Fruit fly (Drosophila melanogaster) whole organism, embryonic: ENCODE data around the gene CG16953.
A peak's percentile ranks its signal among the peaks of the same experiment; 100 is the strongest.

Experiments
- BtbVII ChIP-seq: fragments of 200-800 bp; sonication (Bioruptor generic); optimal IDR thresholded peaks from 3 replicates; lab custom pipeline; 2017; ENCODE audit warnings: missing biosample characterization, mild to moderate bottlenecking, missing genetic modification characterization
- CG10565 ChIP-seq: fragments of 200-800 bp; sonication (Bioruptor generic); optimal IDR thresholded peaks from 3 replicates; lab custom pipeline; 2016; ENCODE audit warnings: missing biosample characterization, mild to moderate bottlenecking, missing genetic modification characterization
- CG11456 ChIP-seq: fragments of 200-800 bp; sonication (Bioruptor generic); IDR thresholded peaks from 3 replicates; pipeline ENCODE4 v1.3.6; 2022; ENCODE audit warnings: missing biosample characterization, missing genetic modification characterization
- CG12155 ChIP-seq: fragments of 200-800 bp; sonication (Bioruptor generic); optimal IDR thresholded peaks from 3 replicates; lab custom pipeline; 2016; ENCODE audit warnings: missing biosample characterization, missing genetic modification characterization
- CG12942 ChIP-seq: fragments of 200-800 bp; sonication (Bioruptor generic); optimal IDR thresholded peaks from 3 replicates; lab custom pipeline; 2016; ENCODE audit warnings: missing biosample characterization, missing genetic modification characterization
- CG13424 ChIP-seq: fragments of 200-800 bp; sonication (Bioruptor generic); optimal IDR thresholded peaks from 2 replicates; lab custom pipeline; 2019; ENCODE audit warnings: missing biosample characterization, mild to moderate bottlenecking, missing genetic modification characterization, moderate library complexity
- CG13894 ChIP-seq: fragments of 200-800 bp; sonication (Bioruptor generic); optimal IDR thresholded peaks from 3 replicates; lab custom pipeline; 2018; ENCODE audit warnings: missing biosample characterization, mild to moderate bottlenecking, missing genetic modification characterization, moderate library complexity
- CG14014 ChIP-seq: fragments of 200-800 bp; sonication (Bioruptor generic); IDR thresholded peaks from 2 replicates; pipeline ENCODE4 v1.3.6; 2022; ENCODE audit warnings: missing biosample characterization, missing genetic modification characterization
- CG14667 ChIP-seq: fragments of 200-800 bp; sonication (Bioruptor generic); IDR thresholded peaks from 2 replicates; pipeline ENCODE4 v1.3.6; 2022; ENCODE audit warnings: missing biosample characterization, missing genetic modification characterization
- CG17361 ChIP-seq: fragments of 200-800 bp; sonication (Bioruptor generic); IDR thresholded peaks from 3 replicates; pipeline ENCODE4 v1.3.6; 2022; ENCODE audit warnings: missing biosample characterization, missing genetic modification characterization
- CG17612 ChIP-seq: fragments of 200-800 bp; sonication (Bioruptor generic); IDR thresholded peaks from 2 replicates; pipeline ENCODE4 v1.3.6; 2022; ENCODE audit warnings: missing biosample characterization, missing genetic modification characterization
- CG17829 ChIP-seq: fragments of 200-800 bp; optimal IDR thresholded peaks from 2 replicates; lab custom pipeline; 2019; ENCODE audit warnings: missing biosample characterization, mild to moderate bottlenecking, missing genetic modification characterization, moderate library complexity
- CG1832 ChIP-seq: fragments of 200-800 bp; sonication (Bioruptor generic); optimal IDR thresholded peaks from 2 replicates; lab custom pipeline; 2017; ENCODE audit warnings: missing biosample characterization, mild to moderate bottlenecking, missing genetic modification characterization, inconsistent platforms
- CG2202 ChIP-seq: fragments of 200-800 bp; sonication (Bioruptor generic); optimal IDR thresholded peaks from 2 replicates; lab custom pipeline; 2018; ENCODE audit warnings: missing biosample characterization, mild to moderate bottlenecking, missing genetic modification characterization
- CG30403 ChIP-seq: fragments of 200-800 bp; sonication (Bioruptor generic); optimal IDR thresholded peaks from 3 replicates; lab custom pipeline; 2016; ENCODE audit warnings: missing biosample characterization, missing genetic modification characterization
- CG32772 ChIP-seq: fragments of 200-800 bp; sonication (Bioruptor generic); IDR thresholded peaks from 2 replicates; pipeline ENCODE4 v1.3.6; 2022; ENCODE audit warnings: missing biosample characterization, missing genetic modification characterization
- CG33557 ChIP-seq: fragments of 200-800 bp; sonication (Bioruptor generic); optimal IDR thresholded peaks from 2 replicates; lab custom pipeline; 2019; ENCODE audit warnings: missing biosample characterization, mild to moderate bottlenecking, missing genetic modification characterization, moderate library complexity
- CG3847 ChIP-seq: fragments of 200-800 bp; sonication (Bioruptor generic); IDR thresholded peaks from 2 replicates; pipeline ENCODE4 v1.3.6; 2022; ENCODE audit warnings: missing biosample characterization, missing genetic modification characterization
- CG42726 ChIP-seq: fragments of 200-800 bp; sonication (Bioruptor generic); IDR thresholded peaks from 2 replicates; pipeline ENCODE4 v1.3.6; 2022; ENCODE audit warnings: missing biosample characterization, missing genetic modification characterization; ENCODE audit not compliant: partially characterized antibody
- CG4730 ChIP-seq: fragments of 200-800 bp; sonication (Bioruptor generic); IDR thresholded peaks from 2 replicates; pipeline ENCODE4 v1.3.6; 2022; ENCODE audit warnings: missing biosample characterization, missing genetic modification characterization
- CG5180 ChIP-seq: fragments of 200-800 bp; sonication (Bioruptor generic); optimal IDR thresholded peaks from 3 replicates; lab custom pipeline; 2017; ENCODE audit warnings: missing biosample characterization, missing genetic modification characterization, mild to moderate bottlenecking, moderate library complexity, missing genetic modification reagents
- CG5953 ChIP-seq: fragments of 200-800 bp; sonication (Bioruptor generic); IDR thresholded peaks from 2 replicates; pipeline ENCODE4 v1.3.6; 2022; ENCODE audit warnings: missing biosample characterization, missing genetic modification characterization
- CG7372 ChIP-seq: fragments of 200-800 bp; sonication (Bioruptor generic); IDR thresholded peaks from 2 replicates; pipeline ENCODE4 v1.3.6; 2022; ENCODE audit warnings: missing biosample characterization, missing genetic modification characterization
- Dad ChIP-seq: fragments of 200-800 bp; sonication (Bioruptor generic); optimal IDR thresholded peaks from 3 replicates; lab custom pipeline; 2016; ENCODE audit warnings: missing biosample characterization, missing genetic modification characterization
- Dip2 ChIP-seq: fragments of 200-800 bp; sonication (Bioruptor generic); IDR thresholded peaks from 2 replicates; pipeline ENCODE4 v1.3.6; 2022; ENCODE audit warnings: missing biosample characterization, missing genetic modification characterization
- Doc2 ChIP-seq: fragments of 200-800 bp; sonication (Bioruptor generic); IDR thresholded peaks from 2 replicates; pipeline ENCODE4 v1.3.6; 2022; ENCODE audit warnings: missing biosample characterization, missing genetic modification characterization
- Drgx ChIP-seq: fragments of 200-800 bp; sonication (Bioruptor generic); IDR thresholded peaks from 2 replicates; pipeline ENCODE4 v1.3.6; 2022; ENCODE audit warnings: missing biosample characterization, missing genetic modification characterization
- Eip74EF ChIP-seq, 2 experiments: fragments of 200-800 bp in 1 of 2; fragments of >200 bp in 1 of 2; sonication (Bioruptor generic) in 1 of 2; optimal IDR thresholded peaks; 2 replicates each; lab custom pipeline; 2017 to 2019; ENCODE audit warnings: missing biosample characterization in 2 of 2, missing genetic modification characterization in 2 of 2, mild to moderate bottlenecking in 1 of 2, moderate library complexity in 1 of 2
- GATAe ChIP-seq: fragments of 200-800 bp; sonication (Bioruptor generic); conservative IDR thresholded peaks from 2 replicates; pipeline ENCODE4 v1.3.6; 2022; ENCODE audit warnings: missing biosample characterization, missing genetic modification characterization
- Mad ChIP-seq: fragments of 200-800 bp; sonication (Bioruptor generic); optimal IDR thresholded peaks from 2 replicates; lab custom pipeline; 2016; ENCODE audit warnings: missing biosample characterization, missing genetic modification characterization
- Myb ChIP-seq: fragments of 200-800 bp; sonication (Bioruptor generic); optimal IDR thresholded peaks from 2 replicates; lab custom pipeline; 2016; ENCODE audit warnings: missing biosample characterization, missing genetic modification characterization
- NC2α ChIP-seq: fragments of 200-800 bp; sonication (Bioruptor generic); optimal IDR thresholded peaks from 2 replicates; lab custom pipeline; 2016; ENCODE audit warnings: missing biosample characterization, missing genetic modification characterization
- NfI ChIP-seq: fragments of 200-800 bp; sonication (Bioruptor generic); optimal IDR thresholded peaks from 3 replicates; lab custom pipeline; 2018; ENCODE audit warnings: missing biosample characterization, mild to moderate bottlenecking, missing genetic modification characterization, moderate library complexity
- Oli ChIP-seq: fragments of 200-800 bp; sonication (Bioruptor generic); optimal IDR thresholded peaks from 2 replicates; lab custom pipeline; 2018; ENCODE audit warnings: missing biosample characterization, mild to moderate bottlenecking, missing genetic modification characterization, moderate library complexity
- Ravus ChIP-seq: fragments of 200-800 bp; sonication (Bioruptor generic); IDR thresholded peaks from 2 replicates; pipeline ENCODE4 v1.3.6; 2022; ENCODE audit warnings: missing biosample characterization, missing genetic modification characterization
- Tbp ChIP-seq: fragments of >200 bp; optimal IDR thresholded peaks from 2 replicates; lab custom pipeline; 2018; ENCODE audit warnings: missing biosample characterization, missing genetic modification characterization
- Trl ChIP-seq, 3 experiments: fragments of >200 bp in 2 of 3; fragments of 200-800 bp in 1 of 3; sonication (Bioruptor generic) in 1 of 3; optimal IDR thresholded peaks; 2 replicates in 1 of 3; 3 replicates in 2 of 3; lab custom pipeline; 2016 to 2017; ENCODE audit warnings: missing biosample characterization in 1 of 3, missing genetic modification characterization in 1 of 3
- abd-A ChIP-seq: fragments of 200-800 bp; sonication (Bioruptor generic); optimal IDR thresholded peaks from 3 replicates; lab custom pipeline; 2019; ENCODE audit warnings: missing biosample characterization, mild to moderate bottlenecking, missing genetic modification characterization, moderate library complexity
- cwo ChIP-seq: fragments of 200-800 bp; sonication (Bioruptor generic); optimal IDR thresholded peaks from 3 replicates; lab custom pipeline; 2017; ENCODE audit warnings: missing biosample characterization, missing genetic modification characterization, mild to moderate bottlenecking, moderate library complexity, missing genetic modification reagents
- dimm ChIP-seq: fragments of 200-800 bp; sonication (Bioruptor generic); IDR thresholded peaks from 2 replicates; pipeline ENCODE4 v1.3.6; 2022; ENCODE audit warnings: missing biosample characterization, missing genetic modification characterization
- eyg ChIP-seq: fragments of 200-800 bp; sonication (Bioruptor generic); optimal IDR thresholded peaks from 3 replicates; lab custom pipeline; 2016; ENCODE audit warnings: missing biosample characterization, missing genetic modification characterization
- ftz-f1 ChIP-seq: fragments of 200-800 bp; sonication (Bioruptor generic); optimal IDR thresholded peaks from 2 replicates; lab custom pipeline; 2016; ENCODE audit warnings: missing biosample characterization, missing genetic modification characterization
- nau ChIP-seq: fragments of 200-800 bp; sonication (Bioruptor generic); optimal IDR thresholded peaks from 3 replicates; lab custom pipeline; 2017; ENCODE audit warnings: missing biosample characterization, mild to moderate bottlenecking, missing genetic modification characterization, missing genetic modification reagents
- peb ChIP-seq: fragments of 200-800 bp; sonication (Bioruptor generic); IDR thresholded peaks from 2 replicates; pipeline ENCODE4 v1.3.6; 2022; ENCODE audit warnings: missing biosample characterization, missing genetic modification characterization
- repo ChIP-seq: fragments of 200-800 bp; sonication (Bioruptor generic); optimal IDR thresholded peaks from 2 replicates; lab custom pipeline; 2016; ENCODE audit warnings: missing biosample characterization, missing genetic modification characterization
- seq ChIP-seq: fragments of 200-800 bp; sonication (Bioruptor generic); IDR thresholded peaks from 2 replicates; pipeline ENCODE4 v1.3.6; 2022; ENCODE audit warnings: missing biosample characterization, missing genetic modification characterization
- tx ChIP-seq: fragments of 200-800 bp; sonication (Bioruptor generic); optimal IDR thresholded peaks from 2 replicates; lab custom pipeline; 2016; ENCODE audit warnings: missing biosample characterization, missing genetic modification characterization
- wdn ChIP-seq: fragments of 200-800 bp; sonication (Bioruptor generic); IDR thresholded peaks from 2 replicates; pipeline ENCODE4 v1.3.6; 2022; ENCODE audit warnings: missing biosample characterization, missing genetic modification characterization
- zfh2 ChIP-seq: fragments of 200-800 bp; sonication (Bioruptor generic); optimal IDR thresholded peaks from 2 replicates; lab custom pipeline; 2016; ENCODE audit warnings: missing biosample characterization, missing genetic modification characterization

The CG16953 gene

DNA sequence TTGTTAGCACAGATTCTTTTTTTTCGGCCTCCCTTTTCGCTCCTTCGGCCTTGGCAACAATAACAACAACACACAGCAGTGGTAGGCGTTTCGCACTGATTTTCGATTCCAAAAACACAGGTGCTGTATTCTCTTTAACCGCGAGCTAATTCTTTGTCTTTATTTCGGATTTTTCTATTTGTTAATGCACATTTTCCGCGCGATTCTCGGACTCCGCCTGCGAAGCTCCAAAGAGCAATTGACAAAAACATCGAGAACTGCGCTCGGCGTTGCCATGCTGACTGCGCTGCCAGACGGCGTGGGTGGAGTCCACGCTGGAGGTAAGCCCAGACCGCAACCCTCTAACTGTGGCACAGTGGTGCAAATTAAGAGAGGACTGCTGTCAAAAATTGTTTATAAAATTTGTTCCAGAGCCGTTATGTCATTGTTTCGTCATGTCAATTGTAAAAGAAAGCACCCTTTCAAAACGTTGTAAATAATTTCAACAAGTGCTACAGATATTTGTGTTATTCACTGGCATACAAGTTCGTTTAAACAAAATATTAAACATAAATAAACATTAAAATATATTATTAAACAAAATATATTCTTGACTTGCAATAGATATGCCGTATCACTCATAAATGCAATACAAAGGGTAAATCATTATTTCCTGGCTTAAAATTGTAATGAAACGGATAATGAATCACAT is 28.1 kb downstream of the CG16953 start, which contains the start of the genes DPCoAC and CG5180 (continued):
- peak; percentile 46 for TF ChIP-seq Oli (tag; lab: Kevin White, UChicago)
- peak; percentile 10 for TF ChIP-seq eyg
- peak; percentile 78 for TF ChIP-seq CG17361 (GFP tag; lab: Robert Waterston, UW)
- TF ChIP-seq GATAe (GFP tag; lab: Robert Waterston, UW): 0 out of 2 replicates have a peak, but pooled peaks have one; percentile 13
- TF ChIP-seq Tbp (GFP tag; lab: Kevin White, UChicago): no peak
- TF ChIP-seq NfI (GFP tag; lab: Kevin White, UChicago): peak; percentile 72
- TF ChIP-seq CG32772: peak; percentile 57; the same call in 1 of the 2 replicates
- TF ChIP-seq abd-A: peak; percentile 34
- TF ChIP-seq NC2α (GFP tag; lab: Kevin White, UChicago): no peak
- TF ChIP-seq nau (GFP tag; lab: Kevin White, UChicago): no peak
- peak; percentile 25 for TF ChIP-seq tx
- TF ChIP-seq CG10565 (GFP tag; lab: Kevin White, UChicago): no peak
- TF ChIP-seq CG17612 (GFP tag; lab: Robert Waterston, UW): peak; percentile 58
- TF ChIP-seq cwo (GFP tag; lab: Kevin White, UChicago): peak; percentile 13
- no peak for TF ChIP-seq CG5953 (GFP tag; lab: Robert Waterston, UW)
- peak; percentile 56; the same call in 1 of the 2 replicates for TF ChIP-seq CG4730 (GFP tag; lab: Robert Waterston, UW)
- peak; percentile 60 for TF ChIP-seq Mad (GFP tag; lab: Kevin White, UChicago)
- no peak for TF ChIP-seq CG1832 (GFP tag; lab: Kevin White, UChicago)
- no peak for TF ChIP-seq Doc2 (GFP tag; lab: Robert Waterston, UW)
- TF ChIP-seq wdn: peak; percentile 57
- TF ChIP-seq CG30403 (GFP tag; lab: Kevin White, UChicago): peak; percentile 73
- peak; percentile 90 for TF ChIP-seq ftz-f1 (GFP tag; lab: Kevin White, UChicago)
- TF ChIP-seq CG5180: peak; percentile 51
- TF ChIP-seq CG3847: peak; percentile 89
- TF ChIP-seq Drgx (GFP tag; lab: Robert Waterston, UW): peak; percentile 44
- TF ChIP-seq CG12155 (GFP tag; lab: Kevin White, UChicago): peak; percentile 87
- peak; percentile 56; the same call in 1 of the 2 replicates for TF ChIP-seq CG42726 (GFP tag; lab: Robert Waterston, UW)
- peak; percentile 44 for TF ChIP-seq repo (GFP tag; lab: Kevin White, UChicago)
- TF ChIP-seq CG11456 (GFP tag; lab: Robert Waterston, UW): peak; percentile 89
- peak; percentile 61 for TF ChIP-seq CG13424
- TF ChIP-seq Dad (GFP tag; lab: Kevin White, UChicago): peak; percentile 58
- TF ChIP-seq CG14667 (GFP tag; lab: Robert Waterston, UW): peak; percentile 53; the same call in 1 of the 2 replicates
- TF ChIP-seq seq (GFP tag; lab: Robert Waterston, UW): peak; percentile 40; the same call in 1 of the 2 replicates
- TF ChIP-seq dimm (GFP tag; lab: Robert Waterston, UW): 0 out of 2 replicates have a peak, but pooled peaks have one; percentile 19
- TF ChIP-seq Trl (optimal IDR thresholded peaks at IDR 0.05; lab: Kevin White, UChicago): no peak
- peak; percentile 38 for TF ChIP-seq Trl (GFP tag; optimal IDR thresholded peaks at IDR 0.05; lab: Kevin White, UChicago)
- peak; percentile 45 for TF ChIP-seq CG12942 (GFP tag; lab: Kevin White, UChicago)
- TF ChIP-seq zfh2 (GFP tag; lab: Kevin White, UChicago): peak; percentile 78
- TF ChIP-seq Eip74EF (GFP tag; optimal IDR thresholded peaks at IDR 0.05; lab: Kevin White, UChicago): no peak
- TF ChIP-seq CG14014 (GFP tag; lab: Robert Waterston, UW): peak; percentile 78
- peak; percentile 76 for TF ChIP-seq CG13894 (tag; lab: Kevin White, UChicago)
- TF ChIP-seq peb: 0 out of 2 replicates have a peak, but pooled peaks have one; percentile 28
- 0 out of 2 replicates have a peak, but pooled peaks have one; percentile 19 for TF ChIP-seq Ravus (GFP tag; lab: Robert Waterston, UW)
- TF ChIP-seq CG33557 (GFP tag; lab: Kevin White, UChicago): peak; percentile 16
- TF ChIP-seq CG7372 (GFP tag; lab: Robert Waterston, UW): peak; percentile 68; the same call in 1 of the 2 replicates
- TF ChIP-seq Dip2 (GFP tag; lab: Robert Waterston, UW): no peak
- no peak for TF ChIP-seq CG2202 (tag; lab: Kevin White, UChicago)
- peak; percentile 50 for TF ChIP-seq CG17829 (tag; lab: Kevin White, UChicago)
- TF ChIP-seq BtbVII (GFP tag; lab: Kevin White, UChicago): no peak
- peak; percentile 73 for TF ChIP-seq Myb (GFP tag; lab: Kevin White, UChicago)
